Worm (Caenorhabditis elegans): Measurements from ENCODE around the gene C43F9.4.

Gene C43F9.4

ce11 chrIV:10616366-10616765 is 27.4 kb upstream of the C43F9.4 start:
- TF ChIP-seq unc-62 (GFP tag; optimal IDR thresholded peaks at IDR 0.05 in 1 of 2) = peak in 1 of 2 experiments; percentile 78
- no peak for TF ChIP-seq unc-62 (tag; optimal IDR thresholded peaks at IDR 0.05)
- peak; percentile 37 for TF ChIP-seq mxl-3 (GFP tag; optimal IDR thresholded peaks at IDR 0.05)
- TF ChIP-seq lir-3 (tag; optimal IDR thresholded peaks at IDR 0.05) = no peak

ce11 chrIV:10614918-10615477 is 26.0 kb upstream of the C43F9.4 start, which contains the start of gene ptr-14:
TSS of gene ptr-14 (plus strand) at chrIV:10615427.
- no peak for TF ChIP-seq lin-38 (GFP tag; IDR thresholded peaks at IDR 0.05)
- TF ChIP-seq lim-7 (GFP tag; IDR thresholded peaks at IDR 0.05) = no peak
- TF ChIP-seq dve-1 (tag; optimal IDR thresholded peaks at IDR 0.05; ENCODE audit: insufficient read depth) = no peak
- TF ChIP-seq dmd-6 (GFP tag; IDR thresholded peaks at IDR 0.05) = no peak
- no peak for TF ChIP-seq aha-1 (tag)
- TF ChIP-seq Y105C5A.15 (GFP tag; IDR thresholded peaks at IDR 0.05) = no peak
- TF ChIP-seq gei-8 (GFP tag; optimal IDR thresholded peaks at IDR 0.05) = no peak
- no peak for TF ChIP-seq dpl-1 (GFP tag; optimal IDR thresholded peaks at IDR 0.05)
- no peak for TF ChIP-seq ceh-28 (tag; optimal IDR thresholded peaks at IDR 0.05)
- TF ChIP-seq lin-15B (tag; optimal IDR thresholded peaks at IDR 0.05) = no peak
- peak; percentile 41 for TF ChIP-seq hlh-11 (tag; optimal IDR thresholded peaks at IDR 0.05)
- no peak for TF ChIP-seq hmg-1.1 (GFP tag; IDR thresholded peaks at IDR 0.05)
- peak; percentile 3 for TF ChIP-seq nhr-28 (tag; optimal IDR thresholded peaks at IDR 0.05)

- no peak for TF ChIP-seq D1046.2 (GFP tag; IDR thresholded peaks at IDR 0.05)
- no peak for TF ChIP-seq mdl-1 (tag; optimal IDR thresholded peaks at IDR 0.05)
- TF ChIP-seq F44E2.7 (GFP tag; IDR thresholded peaks at IDR 0.05) = no peak
- TF ChIP-seq tra-1 (GFP tag; IDR thresholded peaks at IDR 0.05) = no peak
- TF ChIP-seq rbr-2 (tag; optimal IDR thresholded peaks at IDR 0.05) = no peak
- TF ChIP-seq hif-1 (tag; optimal IDR thresholded peaks at IDR 0.05) = no peak
- no peak for TF ChIP-seq ceh-20 (GFP tag; IDR thresholded peaks at IDR 0.05)
- TF ChIP-seq ceh-82 (tag; optimal IDR thresholded peaks at IDR 0.05) = no peak
- no peak for TF ChIP-seq nhr-111 (GFP tag; optimal IDR thresholded peaks at IDR 0.05)
- no peak for TF ChIP-seq pha-4 (GFP tag; IDR thresholded peaks at IDR 0.05)
- TF ChIP-seq pha-4 (tag; optimal IDR thresholded peaks at IDR 0.05) = no peak
These were observed 23.3 kb upstream of the C43F9.4 start for ce11 chrIV:10612281-10612680.

ce11 chrIV:10609920-10610319 is 20.9 kb upstream of the C43F9.4 start:
- TF ChIP-seq nhr-76 (tag; optimal IDR thresholded peaks at IDR 0.05) (peak; percentile 39), dmd-6 (GFP tag; IDR thresholded peaks at IDR 0.05) (peak; percentile 11; the same call in 1 of the 2 replicates), nhr-28 (tag; optimal IDR thresholded peaks at IDR 0.05) (peak; percentile 48), D1046.2 (GFP tag; IDR thresholded peaks at IDR 0.05) (no peak)

- TF ChIP-seq nhr-102 (tag; optimal IDR thresholded peaks at IDR 0.05) (no peak), lim-7 (GFP tag; IDR thresholded peaks at IDR 0.05) (no peak), nhr-111 (GFP tag; optimal IDR thresholded peaks at IDR 0.05) (no peak), unc-62 (GFP tag; optimal IDR thresholded peaks at IDR 0.05 in 1 of 2) (peak in 1 of 2 experiments; percentile 63), unc-62 (tag; optimal IDR thresholded peaks at IDR 0.05) (no peak)
These were observed 19.3 kb upstream of the C43F9.4 start, which contains the start of gene R09H10.6 for ce11 chrIV:10608275-10608674. TSS of gene R09H10.6 (plus strand) at chrIV:10608575.

ce11 chrIV:10606575-10607080 is 17.7 kb upstream of the C43F9.4 start, which contains the start of gene R09H10.3:
TSS of gene R09H10.3 (plus strand) at chrIV:10607030.
- no peak for TF ChIP-seq snpc-4 (tag; optimal IDR thresholded peaks at IDR 0.05)
- no peak for TF ChIP-seq daf-16 (GFP tag; optimal IDR thresholded peaks at IDR 0.05)
- TF ChIP-seq daf-16 (tag; optimal IDR thresholded peaks at IDR 0.05) = peak; percentile 86
- TF ChIP-seq aha-1 (tag) = peak; percentile 45
- TF ChIP-seq mdl-1 (tag; optimal IDR thresholded peaks at IDR 0.05) = peak in 1 of 2 experiments; percentile 21
- no peak for TF ChIP-seq nhr-25 (tag; optimal IDR thresholded peaks at IDR 0.05; ENCODE audit: borderline replicate concordance, insufficient read depth)
- TF ChIP-seq nhr-28 (tag; optimal IDR thresholded peaks at IDR 0.05) = peak; percentile 14

All from whole organism, L4 larva.